Worm (Caenorhabditis elegans) whole organism, midembryonic: ENCODE measurements around the gene ZK856.11.

ENCODE experiments used
- T22C8.4 ChIP-seq: fragments of 200-800 bp; sonication (Bioruptor generic); IDR thresholded peaks from 2 replicates; pipeline ENCODE4 v1.3.6; 2022; ENCODE audit warnings: missing genetic modification characterization, missing compliant biosample characterization
- tab-1 ChIP-seq: fragments of 200-800 bp; sonication (Bioruptor generic); IDR thresholded peaks from 2 replicates; pipeline ENCODE4 v1.3.6; 2022; ENCODE audit warnings: missing genetic modification characterization, missing compliant biosample characterization
- ztf-23 ChIP-seq: fragments of 200-800 bp; sonication (Bioruptor generic); IDR thresholded peaks from 2 replicates; pipeline ENCODE4 v1.3.6; 2022; ENCODE audit warnings: missing genetic modification reagents, missing genetic modification characterization, missing compliant biosample characterization

ce11 chrV:10158528-10158927, 46.2 kb downstream of the ZK856.11 start, which contains the start of gene srsx-30:
- TF ChIP-seq tab-1 (GFP tag; lab: Robert Waterston, UW) (no peak), ztf-23 (GFP tag; lab: Robert Waterston, UW) (no peak), T22C8.4 (GFP tag; lab: Robert Waterston, UW) (no peak)
